Fruit fly (Drosophila melanogaster) whole organism, prepupa: ENCODE measurements around the gene LSm7.
A peak's percentile ranks its signal among the peaks of the same experiment; 100 is the strongest.

Source experiments
- Blimp-1 ChIP-seq: fragments of 200-800 bp; sonication (Bioruptor generic); optimal IDR thresholded peaks from 3 replicates; lab custom pipeline; 2017; ENCODE audit warnings: missing biosample characterization, missing genetic modification characterization, mild to moderate bottlenecking, moderate library complexity, missing genetic modification reagents
- CG10631 ChIP-seq: fragments of 200-800 bp; sonication (Bioruptor generic); optimal IDR thresholded peaks from 2 replicates; lab custom pipeline; 2016; ENCODE audit warnings: missing biosample characterization, missing genetic modification characterization
- CG10669 ChIP-seq: fragments of 200-800 bp; sonication (Bioruptor generic); optimal IDR thresholded peaks from 3 replicates; lab custom pipeline; 2018; ENCODE audit warnings: missing biosample characterization, mild to moderate bottlenecking, missing genetic modification characterization, moderate library complexity
- CG11902 ChIP-seq: fragments of 200-800 bp; sonication (Bioruptor generic); optimal IDR thresholded peaks from 3 replicates; lab custom pipeline; 2016; ENCODE audit warnings: missing biosample characterization, missing genetic modification characterization
- CG15336 ChIP-seq: fragments of 200-800 bp; sonication (Bioruptor generic); IDR thresholded peaks from 2 replicates; pipeline ENCODE4 v1.3.6; 2022; ENCODE audit warnings: missing biosample characterization, missing genetic modification characterization
- CG3032 ChIP-seq: fragments of 200-800 bp; optimal IDR thresholded peaks from 2 replicates; lab custom pipeline; 2019; ENCODE audit warnings: missing biosample characterization, mild to moderate bottlenecking, missing genetic modification characterization, moderate library complexity
- CG31627 ChIP-seq: fragments of 200-800 bp; sonication (Bioruptor generic); optimal IDR thresholded peaks from 3 replicates; lab custom pipeline; 2016; ENCODE audit warnings: missing biosample characterization, missing genetic modification characterization
- CG34406 ChIP-seq: fragments of 200-800 bp; sonication (Bioruptor generic); optimal IDR thresholded peaks from 3 replicates; lab custom pipeline; 2016; ENCODE audit warnings: missing biosample characterization, missing genetic modification characterization
- CG4318 ChIP-seq: fragments of 200-800 bp; sonication (Bioruptor generic); optimal IDR thresholded peaks from 3 replicates; lab custom pipeline; 2017; ENCODE audit warnings: missing biosample characterization, mild to moderate bottlenecking, missing genetic modification characterization
- CG6792 ChIP-seq: fragments of 200-800 bp; sonication (Bioruptor generic); optimal IDR thresholded peaks from 3 replicates; lab custom pipeline; 2016; ENCODE audit warnings: missing biosample characterization, missing genetic modification characterization
- CG6854 ChIP-seq: fragments of 200-800 bp; sonication (Bioruptor generic); optimal IDR thresholded peaks from 2 replicates; lab custom pipeline; 2017; ENCODE audit warnings: missing biosample characterization, mild to moderate bottlenecking, missing genetic modification characterization
- CG8119 ChIP-seq: fragments of 200-800 bp; sonication (Bioruptor generic); IDR thresholded peaks from 3 replicates; pipeline ENCODE4 v1.3.6; 2022; ENCODE audit warnings: missing biosample characterization, missing genetic modification characterization
- CG8319 ChIP-seq: fragments of 200-800 bp; sonication (Bioruptor generic); optimal IDR thresholded peaks from 3 replicates; lab custom pipeline; 2016; ENCODE audit warnings: missing biosample characterization, missing genetic modification characterization
- CG8632 ChIP-seq: fragments of 200-800 bp; sonication (Bioruptor generic); optimal IDR thresholded peaks from 3 replicates; lab custom pipeline; 2016; ENCODE audit warnings: missing biosample characterization, missing genetic modification characterization
- CG9139 ChIP-seq: fragments of 200-800 bp; sonication (Bioruptor generic); optimal IDR thresholded peaks from 3 replicates; lab custom pipeline; 2017; ENCODE audit warnings: missing biosample characterization, mild to moderate bottlenecking, missing genetic modification characterization
- Eip75B ChIP-seq: fragments of 200-800 bp; sonication (Bioruptor generic); optimal IDR thresholded peaks from 3 replicates; lab custom pipeline; 2016; ENCODE audit warnings: missing biosample characterization, missing genetic modification characterization
- Eip78C ChIP-seq: fragments of 200-800 bp; sonication (Bioruptor generic); peaks from one replicate; lab custom pipeline; 2016; ENCODE audit warnings: missing biosample characterization, missing genetic modification characterization
- Eip93F ChIP-seq: fragments of 200-800 bp; sonication (Bioruptor generic); optimal IDR thresholded peaks from 2 replicates; lab custom pipeline; 2016; ENCODE audit warnings: missing biosample characterization, mild to moderate bottlenecking, missing genetic modification characterization
- Ets21C ChIP-seq: fragments of 200-800 bp; sonication (Bioruptor generic); optimal IDR thresholded peaks from 3 replicates; lab custom pipeline; 2016; ENCODE audit warnings: missing biosample characterization, missing genetic modification characterization
- Ets96B ChIP-seq: fragments of 200-800 bp; optimal IDR thresholded peaks from 2 replicates; lab custom pipeline; 2019; ENCODE audit warnings: missing biosample characterization, mild to moderate bottlenecking, missing genetic modification characterization, moderate library complexity
- Gug ChIP-seq: fragments of 200-800 bp; sonication (Bioruptor generic); IDR thresholded peaks from 2 replicates; pipeline ENCODE4 v1.3.6; 2022; ENCODE audit warnings: missing biosample characterization, missing genetic modification characterization
- Hr4 ChIP-seq: fragments of 200-800 bp; sonication (Bioruptor generic); optimal IDR thresholded peaks from 3 replicates; lab custom pipeline; 2016; ENCODE audit warnings: missing biosample characterization, missing genetic modification characterization
- Smox ChIP-seq: fragments of 200-800 bp; sonication (Bioruptor generic); optimal IDR thresholded peaks from 3 replicates; lab custom pipeline; 2016; ENCODE audit warnings: missing biosample characterization, missing genetic modification characterization
- Sox14 ChIP-seq: fragments of 200-800 bp; sonication (Bioruptor generic); optimal IDR thresholded peaks from 3 replicates; lab custom pipeline; 2016; ENCODE audit warnings: missing biosample characterization, missing genetic modification characterization
- Sox15 ChIP-seq: fragments of 200-800 bp; sonication (Bioruptor generic); optimal IDR thresholded peaks from 3 replicates; lab custom pipeline; 2016; ENCODE audit warnings: missing biosample characterization, missing genetic modification characterization
- achi ChIP-seq: fragments of 200-800 bp; sonication (Bioruptor generic); optimal IDR thresholded peaks from 3 replicates; lab custom pipeline; 2016; ENCODE audit warnings: missing biosample characterization, missing genetic modification characterization
- cyc ChIP-seq: fragments of 200-800 bp; sonication (Bioruptor generic); optimal IDR thresholded peaks from 3 replicates; lab custom pipeline; 2016; ENCODE audit warnings: missing biosample characterization, missing genetic modification characterization
- dac ChIP-seq: fragments of 200-800 bp; sonication (Bioruptor generic); optimal IDR thresholded peaks from 2 replicates; lab custom pipeline; 2017; ENCODE audit warnings: missing biosample characterization, mild to moderate bottlenecking, missing genetic modification characterization
- dsx ChIP-seq: fragments of 200-800 bp; optimal IDR thresholded peaks from 3 replicates; lab custom pipeline; 2019; ENCODE audit warnings: missing biosample characterization, mild to moderate bottlenecking, missing genetic modification characterization, moderate library complexity; ENCODE audit not compliant: poor library complexity, severe bottlenecking
- eg ChIP-seq: fragments of 200-800 bp; sonication (Bioruptor generic); IDR thresholded peaks from 3 replicates; pipeline ENCODE4 v1.3.6; 2022; ENCODE audit warnings: missing biosample characterization, missing genetic modification characterization
- fd59A ChIP-seq: fragments of 200-800 bp; sonication (Bioruptor generic); optimal IDR thresholded peaks from 2 replicates; lab custom pipeline; 2017; ENCODE audit warnings: missing biosample characterization, mild to moderate bottlenecking, missing genetic modification characterization, missing genetic modification reagents
- salr ChIP-seq, 2 experiments: fragments of 200-800 bp; sonication (Bioruptor generic); optimal IDR thresholded peaks; 3 replicates each; lab custom pipeline; 2016 to 2018; ENCODE audit warnings: missing biosample characterization in 2 of 2, missing genetic modification characterization in 2 of 2, mild to moderate bottlenecking in 1 of 2
- spab ChIP-seq: fragments of 200-800 bp; sonication (Bioruptor generic); optimal IDR thresholded peaks from 2 replicates; lab custom pipeline; 2017; ENCODE audit warnings: missing biosample characterization, mild to moderate bottlenecking, missing genetic modification characterization, missing genetic modification reagents
- svp ChIP-seq: fragments of 200-800 bp; sonication (Bioruptor generic); peaks from one replicate; lab custom pipeline; 2016; ENCODE audit warnings: missing biosample characterization, missing genetic modification characterization
- topi ChIP-seq: fragments of 200-800 bp; sonication (Bioruptor generic); optimal IDR thresholded peaks from 3 replicates; lab custom pipeline; 2016; ENCODE audit warnings: missing biosample characterization, missing genetic modification characterization
- vri ChIP-seq: fragments of 200-800 bp; sonication (Bioruptor generic); optimal IDR thresholded peaks from 3 replicates; lab custom pipeline; 2016; ENCODE audit warnings: missing biosample characterization, mild to moderate bottlenecking, missing genetic modification characterization

Gene LSm7

dm6 chr2L:16788885-16789284 lies 46.0 kb upstream of the LSm7 start:
- no peak for TF ChIP-seq CG31627 (GFP tag; lab: Kevin White, UChicago)
- TF ChIP-seq Sox14 (GFP tag; lab: Kevin White, UChicago), result no peak
- TF ChIP-seq CG11902 (GFP tag; lab: Kevin White, UChicago), result no peak
- TF ChIP-seq svp (GFP tag; lab: Kevin White, UChicago), result peak; percentile 53
- TF ChIP-seq CG6854 (GFP tag; lab: Kevin White, UChicago), result no peak

- TF ChIP-seq dac (GFP tag; lab: Kevin White, UChicago), result no peak
- no peak for TF ChIP-seq Eip93F (GFP tag; lab: Kevin White, UChicago)
- no peak for TF ChIP-seq Eip75B (GFP tag; lab: Kevin White, UChicago)
- TF ChIP-seq CG10669, result no peak
These were observed 44.6 kb upstream of the LSm7 start for dm6 chr2L:16787548-16787947.

dm6 chr2L:16766070-16766752 lies 23.3 kb upstream of the LSm7 start, which contains the start of gene Mhc:
Mhc (plus strand) TSS chr2L:16766566.
- TF ChIP-seq cyc (no peak), CG8319 (GFP tag; lab: Kevin White, UChicago) (no peak), dsx (GFP tag; lab: Kevin White, UChicago) (no peak), eg (no peak), Ets96B (tag; lab: Kevin White, UChicago) (no peak), Blimp-1 (GFP tag; lab: Kevin White, UChicago) (no peak), CG8119 (GFP tag; lab: Robert Waterston, UW) (no peak), Ets21C (GFP tag; lab: Kevin White, UChicago) (no peak), Gug (GFP tag; lab: Robert Waterston, UW) (no peak), fd59A (GFP tag; lab: Kevin White, UChicago) (no peak), topi (GFP tag; lab: Kevin White, UChicago) (no peak), Sox15 (GFP tag; lab: Kevin White, UChicago) (no peak), dac (GFP tag; lab: Kevin White, UChicago) (no peak), CG11902 (GFP tag; lab: Kevin White, UChicago) (no peak), CG6792 (no peak), Sox14 (GFP tag; lab: Kevin White, UChicago) (no peak), Smox (GFP tag; lab: Kevin White, UChicago) (no peak)
- TF ChIP-seq, all 60 proteins: peak for 0

dm6 chr2L:16764480-16764879 lies 21.6 kb upstream of the LSm7 start:
- TF ChIP-seq Hr4 (no peak), vri (no peak), CG15336 (no peak), CG34406 (no peak), Eip78C (GFP tag; lab: Kevin White, UChicago) (no peak), achi (GFP tag; lab: Kevin White, UChicago) (no peak), CG9139 (no peak), Eip93F (GFP tag; lab: Kevin White, UChicago) (no peak), spab (GFP tag; lab: Kevin White, UChicago) (no peak), CG3032 (tag; lab: Kevin White, UChicago) (no peak), CG10631 (no peak), Blimp-1 (GFP tag; lab: Kevin White, UChicago) (no peak), CG8632 (GFP tag; lab: Kevin White, UChicago) (no peak), CG6854 (GFP tag; lab: Kevin White, UChicago) (no peak), CG8119 (GFP tag; lab: Robert Waterston, UW) (no peak)

dm6 chr2L:16761891-16762290 lies 19.0 kb upstream of the LSm7 start:
- TF ChIP-seq eg (0 out of 3 replicates have a peak, but pooled peaks have one; percentile 12), CG4318 (no peak), svp (GFP tag; lab: Kevin White, UChicago) (peak; percentile 49), salr (GFP tag; optimal IDR thresholded peaks at IDR 0.05; lab: Kevin White, UChicago) (no peak)
